Fruit fly (Drosophila melanogaster) whole organism, embryonic: ENCODE results near the gene AnxB9.

Experiments used
- Asciz ChIP-seq: fragments of 200-800 bp; sonication (Bioruptor generic); optimal IDR thresholded peaks from 2 replicates; lab custom pipeline; 2017; ENCODE audit warnings: missing biosample characterization, mild to moderate bottlenecking, missing genetic modification characterization, missing genetic modification reagents
- Atf-2 ChIP-seq: fragments of 200-800 bp; sonication (Bioruptor generic); optimal IDR thresholded peaks from 2 replicates; lab custom pipeline; 2016; ENCODE audit warnings: missing biosample characterization, missing genetic modification characterization
- B-H2 ChIP-seq: fragments of 200-800 bp; sonication (Bioruptor generic); optimal IDR thresholded peaks from 2 replicates; lab custom pipeline; 2018; ENCODE audit warnings: missing biosample characterization, mild to moderate bottlenecking, missing genetic modification characterization
- Bteb2 ChIP-seq: fragments of 200-800 bp; sonication (Bioruptor generic); optimal IDR thresholded peaks from 2 replicates; lab custom pipeline; 2016; ENCODE audit warnings: missing biosample characterization, missing genetic modification characterization
- CG10209 ChIP-seq: fragments of 200-800 bp; sonication (Bioruptor generic); optimal IDR thresholded peaks from 3 replicates; lab custom pipeline; 2017; ENCODE audit warnings: missing biosample characterization, mild to moderate bottlenecking, missing genetic modification characterization, missing genetic modification reagents
- CG12155 ChIP-seq: fragments of 200-800 bp; sonication (Bioruptor generic); optimal IDR thresholded peaks from 3 replicates; lab custom pipeline; 2016; ENCODE audit warnings: missing biosample characterization, missing genetic modification characterization
- CG13624 ChIP-seq: fragments of 200-800 bp; sonication (Bioruptor generic); optimal IDR thresholded peaks from 2 replicates; lab custom pipeline; 2016; ENCODE audit warnings: missing biosample characterization, missing genetic modification characterization
- CG14050 ChIP-seq: fragments of 200-800 bp; sonication (Bioruptor generic); IDR thresholded peaks from 3 replicates; pipeline ENCODE4 v1.3.6; 2022; ENCODE audit warnings: missing biosample characterization, missing genetic modification characterization
- CG31441 ChIP-seq: fragments of 200-800 bp; sonication (Bioruptor generic); IDR thresholded peaks from 2 replicates; pipeline ENCODE4 v1.3.6; 2022; ENCODE audit warnings: missing biosample characterization, missing genetic modification characterization
- CG3163 ChIP-seq: fragments of 200-800 bp; sonication (Bioruptor generic); optimal IDR thresholded peaks from 3 replicates; lab custom pipeline; 2016; ENCODE audit warnings: missing biosample characterization, missing genetic modification characterization
- CG34376 ChIP-seq: fragments of 200-800 bp; sonication (Bioruptor generic); optimal IDR thresholded peaks from 2 replicates; lab custom pipeline; 2018; ENCODE audit warnings: missing biosample characterization, mild to moderate bottlenecking, missing genetic modification characterization
- CG6791 ChIP-seq: fragments of 200-800 bp; sonication (Bioruptor generic); IDR thresholded peaks from 3 replicates; pipeline ENCODE4 v1.3.6; 2022; ENCODE audit warnings: missing biosample characterization, missing genetic modification characterization; ENCODE audit not compliant: partially characterized antibody
- CG8281 ChIP-seq: fragments of 200-800 bp; sonication (Bioruptor generic); optimal IDR thresholded peaks from 2 replicates; lab custom pipeline; 2018; ENCODE audit warnings: missing biosample characterization, mild to moderate bottlenecking, missing genetic modification characterization, moderate library complexity
- CG9609 ChIP-seq: fragments of 200-800 bp; sonication (Bioruptor generic); optimal IDR thresholded peaks from 3 replicates; lab custom pipeline; 2016; ENCODE audit warnings: missing biosample characterization, missing genetic modification characterization
- CHES-1-like ChIP-seq: fragments of 200-800 bp; sonication (Bioruptor generic); optimal IDR thresholded peaks from 2 replicates; lab custom pipeline; 2016; ENCODE audit warnings: missing biosample characterization, missing genetic modification characterization
- ERR ChIP-seq: fragments of 200-800 bp; sonication (Bioruptor generic); optimal IDR thresholded peaks from 2 replicates; lab custom pipeline; 2016; ENCODE audit warnings: missing biosample characterization, missing genetic modification characterization
- Ets65A ChIP-seq: fragments of 200-800 bp; sonication (Bioruptor generic); peaks from one replicate; lab custom pipeline; 2016; ENCODE audit warnings: missing biosample characterization, missing genetic modification characterization
- Fer2 ChIP-seq: fragments of 200-800 bp; sonication (Bioruptor generic); optimal IDR thresholded peaks from 2 replicates; lab custom pipeline; 2018; ENCODE audit warnings: missing biosample characterization, mild to moderate bottlenecking, missing genetic modification characterization, moderate library complexity
- HLH4C ChIP-seq: fragments of 200-800 bp; sonication (Bioruptor generic); IDR thresholded peaks from 3 replicates; pipeline ENCODE4 v1.3.6; 2022; ENCODE audit warnings: missing biosample characterization, missing genetic modification characterization; ENCODE audit not compliant: partially characterized antibody
- Hsf ChIP-seq: fragments of 200-800 bp; sonication (Bioruptor generic); optimal IDR thresholded peaks from 3 replicates; lab custom pipeline; 2016; ENCODE audit warnings: missing biosample characterization, missing genetic modification characterization
- Lpt ChIP-seq: fragments of >200 bp; optimal IDR thresholded peaks from 2 replicates; lab custom pipeline; 2018; ENCODE audit warnings: missing biosample characterization, missing genetic modification characterization
- MBD-R2 ChIP-seq: fragments of 200-800 bp; sonication (Bioruptor generic); IDR thresholded peaks from 2 replicates; pipeline ENCODE4 v1.3.6; 2022; ENCODE audit warnings: missing biosample characterization, missing genetic modification characterization
- NC2β ChIP-seq: fragments of 200-800 bp; sonication (Bioruptor generic); optimal IDR thresholded peaks from 2 replicates; lab custom pipeline; 2016; ENCODE audit warnings: missing biosample characterization, missing genetic modification characterization
- Rfx ChIP-seq: fragments of 200-800 bp; sonication (Bioruptor generic); IDR thresholded peaks from 2 replicates; pipeline ENCODE4 v1.3.6; 2022; ENCODE audit warnings: missing biosample characterization, missing genetic modification characterization
- Sox102F ChIP-seq: fragments of 200-800 bp; sonication (Bioruptor generic); optimal IDR thresholded peaks from 2 replicates; lab custom pipeline; 2018; ENCODE audit warnings: missing biosample characterization, mild to moderate bottlenecking, missing genetic modification characterization, moderate library complexity
- YL-1 ChIP-seq: fragments of 200-800 bp; sonication (Bioruptor generic); optimal IDR thresholded peaks from 3 replicates; lab custom pipeline; 2017; ENCODE audit warnings: missing biosample characterization, mild to moderate bottlenecking, missing genetic modification characterization
- cad ChIP-seq: fragments of >200 bp; optimal IDR thresholded peaks from 2 replicates; lab custom pipeline; 2017; ENCODE audit warnings: missing biosample characterization, missing genetic modification characterization
- cas ChIP-seq: fragments of 200-800 bp; sonication (Bioruptor generic); IDR thresholded peaks from 2 replicates; pipeline ENCODE4 v1.3.6; 2022; ENCODE audit warnings: missing biosample characterization, missing genetic modification characterization
- caup ChIP-seq: fragments of 200-800 bp; sonication (Bioruptor generic); optimal IDR thresholded peaks from 3 replicates; lab custom pipeline; 2017; ENCODE audit warnings: missing biosample characterization, mild to moderate bottlenecking, missing genetic modification characterization, moderate library complexity; ENCODE audit not compliant: severe bottlenecking
- chinmo ChIP-seq: fragments of 200-800 bp; sonication (Bioruptor generic); IDR thresholded peaks from 4 replicates; pipeline ENCODE4 v1.3.6; 2022; ENCODE audit warnings: missing biosample characterization, missing genetic modification characterization; ENCODE audit not compliant: partially characterized antibody
- chn ChIP-seq: fragments of 200-800 bp; sonication (Bioruptor generic); optimal IDR thresholded peaks from 2 replicates; lab custom pipeline; 2016; ENCODE audit warnings: missing biosample characterization, missing genetic modification characterization
- crc ChIP-seq: fragments of 200-800 bp; sonication (Bioruptor generic); optimal IDR thresholded peaks from 2 replicates; lab custom pipeline; 2016; ENCODE audit warnings: missing biosample characterization, missing genetic modification characterization
- dmrt11E ChIP-seq: fragments of 200-800 bp; sonication (Bioruptor generic); optimal IDR thresholded peaks from 3 replicates; lab custom pipeline; 2018; ENCODE audit warnings: missing biosample characterization, mild to moderate bottlenecking, missing genetic modification characterization, moderate library complexity
- dpn ChIP-seq, 2 experiments: fragments of 200-800 bp; sonication (Bioruptor generic); optimal IDR thresholded peaks; 3 replicates each; lab custom pipeline; 2016; ENCODE audit warnings: missing biosample characterization in 2 of 2, missing genetic modification characterization in 2 of 2
- gt ChIP-seq: fragments of 200-800 bp; sonication (Bioruptor generic); IDR thresholded peaks from 2 replicates; pipeline ENCODE4 v1.3.6; 2022; ENCODE audit warnings: missing biosample characterization, missing genetic modification characterization
- hb ChIP-seq: fragments of 200-800 bp; sonication (Bioruptor generic); IDR thresholded peaks from 3 replicates; pipeline ENCODE4 v1.3.6; 2022; ENCODE audit warnings: missing biosample characterization, missing genetic modification characterization; ENCODE audit not compliant: partially characterized antibody
- inv ChIP-seq: fragments of 200-800 bp; sonication (Bioruptor generic); IDR thresholded peaks from 2 replicates; pipeline ENCODE4 v1.3.6; 2022; ENCODE audit warnings: missing biosample characterization, missing genetic modification characterization; ENCODE audit not compliant: partially characterized antibody
- nom ChIP-seq: fragments of 200-800 bp; sonication (Bioruptor generic); optimal IDR thresholded peaks from 2 replicates; lab custom pipeline; 2017; ENCODE audit warnings: missing biosample characterization, missing genetic modification characterization, mild to moderate bottlenecking, moderate library complexity, missing genetic modification reagents
- ro ChIP-seq: fragments of 200-800 bp; sonication (Bioruptor generic); IDR thresholded peaks from 2 replicates; pipeline ENCODE4 v1.3.6; 2022; ENCODE audit warnings: missing biosample characterization, missing genetic modification characterization
- row ChIP-seq: fragments of 200-800 bp; sonication (Bioruptor generic); IDR thresholded peaks from 3 replicates; pipeline ENCODE4 v1.3.6; 2022; ENCODE audit warnings: missing biosample characterization, missing genetic modification characterization
- sens ChIP-seq: fragments of 200-800 bp; sonication (Bioruptor generic); peaks from one replicate; lab custom pipeline; 2016; ENCODE audit warnings: missing biosample characterization, missing genetic modification characterization
- seq ChIP-seq: fragments of 200-800 bp; sonication (Bioruptor generic); IDR thresholded peaks from 2 replicates; pipeline ENCODE4 v1.3.6; 2022; ENCODE audit warnings: missing biosample characterization, missing genetic modification characterization
- tna ChIP-seq: fragments of 200-800 bp; sonication (Bioruptor generic); IDR thresholded peaks from 2 replicates; pipeline ENCODE4 v1.3.6; 2022; ENCODE audit warnings: missing biosample characterization, missing genetic modification characterization; ENCODE audit not compliant: partially characterized antibody
- tup ChIP-seq: fragments of 200-800 bp; sonication (Bioruptor generic); optimal IDR thresholded peaks from 2 replicates; lab custom pipeline; 2016; ENCODE audit warnings: missing biosample characterization, mild to moderate bottlenecking, missing genetic modification characterization, moderate library complexity
- vfl ChIP-seq: fragments of 200-800 bp; sonication (Bioruptor generic); optimal IDR thresholded peaks from 2 replicates; lab custom pipeline; 2016; ENCODE audit warnings: missing biosample characterization, missing genetic modification characterization
- wek ChIP-seq: fragments of 200-800 bp; sonication (Bioruptor generic); optimal IDR thresholded peaks from 3 replicates; lab custom pipeline; 2018; ENCODE audit warnings: missing biosample characterization, mild to moderate bottlenecking, missing genetic modification characterization, moderate library complexity
- yki ChIP-seq: fragments of >200 bp; optimal IDR thresholded peaks from 3 replicates; lab custom pipeline; 2018
- z ChIP-seq: fragments of 200-800 bp; sonication (Bioruptor generic); IDR thresholded peaks from 3 replicates; pipeline ENCODE4 v1.3.6; 2022; ENCODE audit warnings: missing biosample characterization, missing genetic modification characterization
- zen2 ChIP-seq: fragments of 200-800 bp; sonication (Bioruptor generic); IDR thresholded peaks from 3 replicates; pipeline ENCODE4 v1.3.6; 2022; ENCODE audit warnings: missing biosample characterization, missing genetic modification characterization; ENCODE audit not compliant: partially characterized antibody
- zf30C ChIP-seq: fragments of 200-800 bp; sonication (Bioruptor generic); optimal IDR thresholded peaks from 3 replicates; lab custom pipeline; 2018; ENCODE audit warnings: missing biosample characterization, mild to moderate bottlenecking, missing genetic modification characterization

The AnxB9 gene

DNA sequence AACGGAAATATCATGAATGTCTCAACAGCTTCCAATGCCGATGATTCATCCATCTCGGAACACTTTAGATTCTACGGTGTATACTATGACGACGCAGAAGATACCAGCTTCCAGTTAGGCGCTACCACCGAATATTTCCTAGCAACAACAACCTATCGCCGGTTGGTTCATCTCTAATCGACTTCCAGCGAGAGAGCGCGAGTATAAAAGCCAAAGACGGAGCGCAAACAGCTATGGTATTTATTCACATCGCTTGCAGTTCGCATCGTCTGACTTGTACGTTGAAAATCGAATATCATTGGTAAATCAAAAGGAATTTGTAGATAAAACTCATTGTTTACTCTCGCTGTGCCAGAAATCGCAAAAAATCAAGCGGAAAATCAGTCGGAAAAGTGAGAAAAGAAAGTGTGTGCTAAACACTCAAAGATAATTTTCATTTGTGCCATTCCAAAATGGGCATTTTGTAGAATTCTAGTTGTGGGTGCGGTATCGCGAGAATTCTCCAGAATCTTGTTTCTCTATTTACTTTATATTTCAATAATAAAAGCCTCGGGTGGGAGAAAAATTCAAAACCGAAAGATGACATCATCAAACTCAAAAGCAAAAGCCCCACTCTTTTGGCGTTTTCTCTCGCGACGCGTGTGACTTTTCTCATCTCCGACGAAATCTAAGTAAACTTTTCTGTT is at the start of gene AnxB9 (continued):
- TF ChIP-seq CG6791 (GFP tag; lab: Robert Waterston, UW) (peak; percentile 96), CG9609 (GFP tag; lab: Kevin White, UChicago) (no peak), Lpt (GFP tag; lab: Kevin White, UChicago) (no peak), MBD-R2 (no peak), B-H2 (GFP tag; lab: Kevin White, UChicago) (peak; percentile 34), CG31441 (GFP tag; lab: Robert Waterston, UW) (no peak), chn (peak; percentile 38), chinmo (GFP tag; lab: Robert Waterston, UW) (peak; percentile 82; the same call in 3 of the 4 replicates), Atf-2 (GFP tag; lab: Kevin White, UChicago) (no peak), zf30C (GFP tag; lab: Kevin White, UChicago) (no peak), ro (GFP tag; lab: Robert Waterston, UW) (no peak), cas (GFP tag; lab: Robert Waterston, UW) (no peak), hb (no peak; the same call in 2 of the 3 replicates), NC2β (GFP tag; lab: Kevin White, UChicago) (peak; percentile 56), CG34376 (peak; percentile 89), row (GFP tag; lab: Robert Waterston, UW) (peak; percentile 42; the same call in 2 of the 3 replicates), Bteb2 (GFP tag; lab: Kevin White, UChicago) (no peak), yki (lab: Kevin White, UChicago) (no peak), sens (GFP tag; lab: Kevin White, UChicago) (peak; percentile 84), Asciz (peak; percentile 29), Ets65A (no peak), vfl (GFP tag; lab: Kevin White, UChicago) (no peak), CG14050 (GFP tag; lab: Robert Waterston, UW) (no peak), Hsf (GFP tag; lab: Kevin White, UChicago) (no peak), cad (no peak), nom (GFP tag; lab: Kevin White, UChicago) (peak; percentile 81), HLH4C (GFP tag; lab: Robert Waterston, UW) (no peak), Fer2 (tag; lab: Kevin White, UChicago) (no peak), YL-1 (no peak), CG3163 (GFP tag; lab: Kevin White, UChicago) (peak; percentile 43), caup (GFP tag; lab: Kevin White, UChicago) (peak; percentile 60), Rfx (GFP tag; lab: Robert Waterston, UW) (peak; percentile 60), dpn (GFP tag; optimal IDR thresholded peaks at IDR 0.05; lab: Kevin White, UChicago) (peak; percentile 23 to 53), CHES-1-like (GFP tag; lab: Kevin White, UChicago) (no peak), CG12155 (peak; percentile 46), gt (GFP tag; lab: Robert Waterston, UW) (no peak), z (GFP tag; lab: Robert Waterston, UW) (no peak), seq (GFP tag; lab: Robert Waterston, UW) (no peak), inv (no peak), CG13624 (GFP tag; lab: Kevin White, UChicago) (peak; percentile 78), wek (GFP tag; lab: Kevin White, UChicago) (peak; percentile 70), dmrt11E (tag; lab: Kevin White, UChicago) (no peak), tna (GFP tag; lab: Robert Waterston, UW) (peak; percentile 41), tup (GFP tag; lab: Kevin White, UChicago) (no peak), crc (GFP tag; lab: Kevin White, UChicago) (no peak), CG8281 (tag; lab: Kevin White, UChicago) (no peak), ERR (GFP tag; lab: Kevin White, UChicago) (no peak), zen2 (GFP tag; lab: Robert Waterston, UW) (peak; percentile 39; the same call in 2 of the 3 replicates), CG10209 (GFP tag; lab: Kevin White, UChicago) (no peak), Sox102F (GFP tag; lab: Kevin White, UChicago) (no peak)
